Fruit fly (Drosophila melanogaster) whole organism, embryonic: ENCODE results near the gene Pop5.

ENCODE experiments used
- Atf-2 ChIP-seq: fragments of 200-800 bp; sonication (Bioruptor generic); optimal IDR thresholded peaks from 2 replicates; lab custom pipeline; 2016; ENCODE audit warnings: missing biosample characterization, missing genetic modification characterization
- CG10274 ChIP-seq: fragments of 200-800 bp; sonication (Bioruptor generic); optimal IDR thresholded peaks from 3 replicates; lab custom pipeline; 2017; ENCODE audit warnings: missing biosample characterization, mild to moderate bottlenecking, missing genetic modification characterization
- CG15011 ChIP-seq: fragments of 200-800 bp; sonication (Bioruptor generic); optimal IDR thresholded peaks from 3 replicates; lab custom pipeline; 2018; ENCODE audit warnings: missing biosample characterization, mild to moderate bottlenecking, missing genetic modification characterization
- CG2199 ChIP-seq: fragments of 200-800 bp; sonication (Bioruptor generic); IDR thresholded peaks from 3 replicates; pipeline ENCODE4 v1.3.6; 2022; ENCODE audit warnings: missing biosample characterization, missing genetic modification characterization
- CG2889 ChIP-seq: fragments of 200-800 bp; sonication (Bioruptor generic); IDR thresholded peaks from 3 replicates; pipeline ENCODE4 v1.3.6; 2022; ENCODE audit warnings: missing biosample characterization, missing genetic modification characterization
- CG31224 ChIP-seq: fragments of 200-800 bp; sonication (Bioruptor generic); IDR thresholded peaks from 2 replicates; pipeline ENCODE4 v1.3.6; 2022; ENCODE audit warnings: missing biosample characterization, missing genetic modification characterization
- CG31388 ChIP-seq: fragments of 200-800 bp; sonication (Bioruptor generic); optimal IDR thresholded peaks from 2 replicates; lab custom pipeline; 2016; ENCODE audit warnings: missing biosample characterization, missing genetic modification characterization
- CG32532 ChIP-seq: fragments of 200-800 bp; sonication (Bioruptor generic); IDR thresholded peaks from 2 replicates; pipeline ENCODE4 v1.3.6; 2022; ENCODE audit warnings: missing biosample characterization, missing genetic modification characterization
- CG4617 ChIP-seq: fragments of 200-800 bp; sonication (Bioruptor generic); optimal IDR thresholded peaks from 3 replicates; lab custom pipeline; 2016; ENCODE audit warnings: missing biosample characterization, missing genetic modification characterization, borderline replicate concordance
- CG9797 ChIP-seq: fragments of 200-800 bp; sonication (Bioruptor generic); optimal IDR thresholded peaks from 3 replicates; lab custom pipeline; 2018; ENCODE audit warnings: missing biosample characterization, mild to moderate bottlenecking, missing genetic modification characterization
- Dll ChIP-seq: fragments of 200-800 bp; sonication (Bioruptor generic); IDR thresholded peaks from 4 replicates; pipeline ENCODE4 v1.3.6; 2022; ENCODE audit warnings: missing biosample characterization, missing genetic modification characterization; ENCODE audit not compliant: partially characterized antibody
- Doc3 ChIP-seq: fragments of 200-800 bp; sonication (Bioruptor generic); IDR thresholded peaks from 3 replicates; pipeline ENCODE4 v1.3.6; 2022; ENCODE audit warnings: missing biosample characterization, missing genetic modification characterization; ENCODE audit not compliant: partially characterized antibody
- Dp ChIP-seq: fragments of 200-800 bp; sonication (Bioruptor generic); optimal IDR thresholded peaks from 2 replicates; lab custom pipeline; 2018; ENCODE audit warnings: missing biosample characterization, mild to moderate bottlenecking, missing genetic modification characterization, moderate library complexity
- Eip74EF ChIP-seq, 2 experiments: fragments of 200-800 bp in 1 of 2; fragments of >200 bp in 1 of 2; sonication (Bioruptor generic) in 1 of 2; optimal IDR thresholded peaks; 2 replicates each; lab custom pipeline; 2017 to 2019; ENCODE audit warnings: missing biosample characterization in 2 of 2, missing genetic modification characterization in 2 of 2, mild to moderate bottlenecking in 1 of 2, moderate library complexity in 1 of 2
- Gsc ChIP-seq: fragments of 200-800 bp; sonication (Bioruptor generic); IDR thresholded peaks from 2 replicates; pipeline ENCODE4 v1.3.6; 2022; ENCODE audit warnings: missing biosample characterization, missing genetic modification characterization
- Hmr ChIP-seq: fragments of 200-800 bp; sonication (Bioruptor generic); optimal IDR thresholded peaks from 3 replicates; lab custom pipeline; 2017; ENCODE audit warnings: mild to moderate bottlenecking, missing biosample characterization, missing genetic modification reagents, missing genetic modification characterization
- Hr39 ChIP-seq: fragments of >200 bp; optimal IDR thresholded peaks from 2 replicates; lab custom pipeline; 2017
- Lhr ChIP-seq: fragments of 200-800 bp; sonication (Bioruptor generic); optimal IDR thresholded peaks from 3 replicates; lab custom pipeline; 2017; ENCODE audit warnings: mild to moderate bottlenecking, missing biosample characterization, missing genetic modification reagents, missing genetic modification characterization
- Lpt ChIP-seq: fragments of >200 bp; optimal IDR thresholded peaks from 2 replicates; lab custom pipeline; 2018; ENCODE audit warnings: missing biosample characterization, missing genetic modification characterization
- MESR4 ChIP-seq: fragments of 200-800 bp; sonication (Bioruptor generic); optimal IDR thresholded peaks from 2 replicates; lab custom pipeline; 2018; ENCODE audit warnings: missing biosample characterization, mild to moderate bottlenecking, missing genetic modification characterization, moderate library complexity
- MTF-1 ChIP-seq: fragments of 200-800 bp; sonication (Bioruptor generic); optimal IDR thresholded peaks from 2 replicates; lab custom pipeline; 2018; ENCODE audit warnings: missing biosample characterization, mild to moderate bottlenecking, missing genetic modification characterization, borderline replicate concordance
- Mrtf ChIP-seq: fragments of 200-800 bp; sonication (Bioruptor generic); IDR thresholded peaks from 3 replicates; pipeline ENCODE4 v1.3.6; 2022; ENCODE audit warnings: missing biosample characterization, missing genetic modification characterization
- Myb ChIP-seq: fragments of 200-800 bp; sonication (Bioruptor generic); optimal IDR thresholded peaks from 2 replicates; lab custom pipeline; 2016; ENCODE audit warnings: missing biosample characterization, missing genetic modification characterization
- Ravus ChIP-seq: fragments of 200-800 bp; sonication (Bioruptor generic); IDR thresholded peaks from 2 replicates; pipeline ENCODE4 v1.3.6; 2022; ENCODE audit warnings: missing biosample characterization, missing genetic modification characterization
- Rfx ChIP-seq: fragments of 200-800 bp; sonication (Bioruptor generic); IDR thresholded peaks from 2 replicates; pipeline ENCODE4 v1.3.6; 2022; ENCODE audit warnings: missing biosample characterization, missing genetic modification characterization
- Six4 ChIP-seq: fragments of 200-800 bp; sonication (Bioruptor generic); optimal IDR thresholded peaks from 2 replicates; lab custom pipeline; 2016; ENCODE audit warnings: missing biosample characterization, missing genetic modification characterization
- Sry-β ChIP-seq: fragments of 200-800 bp; sonication (Bioruptor generic); optimal IDR thresholded peaks from 2 replicates; lab custom pipeline; 2018; ENCODE audit warnings: missing biosample characterization, mild to moderate bottlenecking, missing genetic modification characterization, moderate library complexity
- Stat92E ChIP-seq, 3 experiments: fragments of >200 bp in 2 of 3; fragments of 200-800 bp in 1 of 3; sonication (Bioruptor generic) in 1 of 3; optimal IDR thresholded peaks; 2 replicates each; lab custom pipeline; 2017 to 2019; ENCODE audit warnings: missing biosample characterization in 3 of 3, missing genetic modification characterization in 3 of 3, mild to moderate bottlenecking in 1 of 3, moderate library complexity in 1 of 3
- Trl ChIP-seq, 3 experiments: fragments of >200 bp in 2 of 3; fragments of 200-800 bp in 1 of 3; sonication (Bioruptor generic) in 1 of 3; optimal IDR thresholded peaks; 2 replicates in 1 of 3; 3 replicates in 2 of 3; lab custom pipeline; 2016 to 2017; ENCODE audit warnings: missing biosample characterization in 1 of 3, missing genetic modification characterization in 1 of 3
- Vsx1 ChIP-seq: fragments of 200-800 bp; sonication (Bioruptor generic); optimal IDR thresholded peaks from 2 replicates; lab custom pipeline; 2017; ENCODE audit warnings: missing biosample characterization, mild to moderate bottlenecking, missing genetic modification characterization, missing genetic modification reagents
- al ChIP-seq: fragments of 200-800 bp; sonication (Bioruptor generic); IDR thresholded peaks from 2 replicates; pipeline ENCODE4 v1.3.6; 2022; ENCODE audit warnings: missing biosample characterization, missing genetic modification characterization
- chinmo ChIP-seq: fragments of 200-800 bp; sonication (Bioruptor generic); IDR thresholded peaks from 4 replicates; pipeline ENCODE4 v1.3.6; 2022; ENCODE audit warnings: missing biosample characterization, missing genetic modification characterization; ENCODE audit not compliant: partially characterized antibody
- ci ChIP-seq: fragments of 200-800 bp; sonication (Bioruptor generic); IDR thresholded peaks from 3 replicates; pipeline ENCODE4 v1.3.6; 2022; ENCODE audit warnings: missing biosample characterization, missing genetic modification characterization
- exex ChIP-seq: fragments of 200-800 bp; sonication (Bioruptor generic); optimal IDR thresholded peaks from 4 replicates; lab custom pipeline; 2018; ENCODE audit warnings: missing biosample characterization, mild to moderate bottlenecking, missing genetic modification characterization, moderate library complexity
- eyg ChIP-seq: fragments of 200-800 bp; sonication (Bioruptor generic); optimal IDR thresholded peaks from 3 replicates; lab custom pipeline; 2016; ENCODE audit warnings: missing biosample characterization, missing genetic modification characterization
- grau ChIP-seq: fragments of 200-800 bp; optimal IDR thresholded peaks from 3 replicates; lab custom pipeline; 2019; ENCODE audit warnings: missing biosample characterization, mild to moderate bottlenecking, missing genetic modification characterization, moderate library complexity
- kah ChIP-seq: fragments of 200-800 bp; sonication (Bioruptor generic); optimal IDR thresholded peaks from 2 replicates; lab custom pipeline; 2018; ENCODE audit warnings: missing biosample characterization, mild to moderate bottlenecking, missing genetic modification characterization
- oc ChIP-seq: fragments of 200-800 bp; sonication (Bioruptor generic); optimal IDR thresholded peaks from 2 replicates; lab custom pipeline; 2018; ENCODE audit warnings: missing biosample characterization, mild to moderate bottlenecking, missing genetic modification characterization, moderate library complexity
- phol ChIP-seq: fragments of 200-800 bp; sonication (Bioruptor generic); optimal IDR thresholded peaks from 3 replicates; lab custom pipeline; 2018; ENCODE audit warnings: missing biosample characterization, mild to moderate bottlenecking, missing genetic modification characterization, moderate library complexity
- prd ChIP-seq, 3 experiments: fragments of >200 bp in 2 of 3; fragments of 200-800 bp in 1 of 3; sonication (Bioruptor generic) in 1 of 3; optimal IDR thresholded peaks in 2 of 3; IDR thresholded peaks in 1 of 3; 2 replicates in 2 of 3; 3 replicates in 1 of 3; pipeline versions ENCODE4 v1.3.6 to Lab custom; 2017 to 2022; ENCODE audit warnings: missing biosample characterization in 1 of 3, missing genetic modification characterization in 1 of 3
- pzg ChIP-seq: fragments of 200-800 bp; sonication (Bioruptor generic); optimal IDR thresholded peaks from 3 replicates; lab custom pipeline; 2018; ENCODE audit warnings: missing biosample characterization, mild to moderate bottlenecking, missing genetic modification characterization, moderate library complexity
- row ChIP-seq: fragments of 200-800 bp; sonication (Bioruptor generic); IDR thresholded peaks from 3 replicates; pipeline ENCODE4 v1.3.6; 2022; ENCODE audit warnings: missing biosample characterization, missing genetic modification characterization
- sc ChIP-seq, 3 experiments: fragments of >200 bp in 2 of 3; fragments of 200-800 bp in 1 of 3; sonication (Bioruptor generic) in 1 of 3; optimal IDR thresholded peaks; 2 replicates in 2 of 3; 3 replicates in 1 of 3; lab custom pipeline; 2017; ENCODE audit warnings: mild to moderate bottlenecking in 1 of 3, missing biosample characterization in 1 of 3, missing genetic modification characterization in 1 of 3, missing genetic modification reagents in 1 of 3
- sens ChIP-seq: fragments of 200-800 bp; sonication (Bioruptor generic); peaks from one replicate; lab custom pipeline; 2016; ENCODE audit warnings: missing biosample characterization, missing genetic modification characterization
- sens-2 ChIP-seq: fragments of 200-800 bp; sonication (Bioruptor generic); IDR thresholded peaks from 2 replicates; pipeline ENCODE4 v1.3.6; 2022; ENCODE audit warnings: missing biosample characterization, missing genetic modification characterization
- sim ChIP-seq: fragments of 200-800 bp; sonication (Bioruptor generic); IDR thresholded peaks from 2 replicates; pipeline ENCODE4 v1.3.6; 2022; ENCODE audit warnings: missing biosample characterization, missing genetic modification characterization
- tap ChIP-seq: fragments of 200-800 bp; optimal IDR thresholded peaks from 3 replicates; lab custom pipeline; 2019; ENCODE audit warnings: missing biosample characterization, mild to moderate bottlenecking, missing genetic modification characterization, moderate library complexity
- toy ChIP-seq: fragments of 200-800 bp; sonication (Bioruptor generic); IDR thresholded peaks from 2 replicates; pipeline ENCODE4 v1.3.6; 2022; ENCODE audit warnings: missing biosample characterization, missing genetic modification characterization
- zfh1 ChIP-seq: fragments of 200-800 bp; sonication (Bioruptor generic); IDR thresholded peaks from 3 replicates; pipeline ENCODE4 v1.3.6; 2022; ENCODE audit warnings: missing biosample characterization, missing genetic modification characterization

Pop5 gene

dm6 chr3L:17008911-17009364, 35.9 kb downstream of the Pop5 start (continued):
- TF ChIP-seq Mrtf (no peak), Vsx1 (GFP tag; lab: Kevin White, UChicago) (peak; percentile 54), MTF-1 (GFP tag; lab: Kevin White, UChicago) (no peak), oc (tag; lab: Kevin White, UChicago) (no peak), al (peak; percentile 11; the same call in 1 of the 2 replicates), pzg (GFP tag; lab: Kevin White, UChicago) (no peak), Lpt (GFP tag; lab: Kevin White, UChicago) (no peak), sens-2 (GFP tag; lab: Robert Waterston, UW) (peak; percentile 32; the same call in 1 of the 2 replicates), Rfx (GFP tag; lab: Robert Waterston, UW) (peak; percentile 26; the same call in 1 of the 2 replicates), Eip74EF (GFP tag; optimal IDR thresholded peaks at IDR 0.05; lab: Kevin White, UChicago) (no peak), Myb (no peak), Sry-β (GFP tag; lab: Kevin White, UChicago) (no peak), Stat92E (GFP tag; optimal IDR thresholded peaks at IDR 0.05; lab: Kevin White, UChicago) (no peak), MESR4 (GFP tag; lab: Kevin White, UChicago) (no peak), CG4617 (GFP tag; lab: Kevin White, UChicago) (no peak), Doc3 (GFP tag; lab: Robert Waterston, UW) (no peak), CG10274 (no peak), Six4 (GFP tag; lab: Kevin White, UChicago) (no peak), exex (tag; lab: Kevin White, UChicago) (peak; percentile 84), Hmr (peak; percentile 14), Atf-2 (GFP tag; lab: Kevin White, UChicago) (no peak), Trl (optimal IDR thresholded peaks at IDR 0.05; lab: Kevin White, UChicago) (no peak), Trl (GFP tag; optimal IDR thresholded peaks at IDR 0.05; lab: Kevin White, UChicago) (no peak), kah (GFP tag; lab: Kevin White, UChicago) (no peak), zfh1 (GFP tag; lab: Robert Waterston, UW) (no peak), chinmo (GFP tag; lab: Robert Waterston, UW) (0 out of 4 replicates have a peak, but pooled peaks have one; percentile 6), CG2889 (GFP tag; lab: Robert Waterston, UW) (no peak), CG15011 (no peak), Lhr (GFP tag; lab: Kevin White, UChicago) (no peak), ci (GFP tag; lab: Robert Waterston, UW) (no peak), CG9797 (GFP tag; lab: Kevin White, UChicago) (no peak), Ravus (GFP tag; lab: Robert Waterston, UW) (no peak), CG2199 (GFP tag; lab: Robert Waterston, UW) (0 out of 3 replicates have a peak, but pooled peaks have one; percentile 54), Gsc (GFP tag; lab: Robert Waterston, UW) (no peak), toy (GFP tag; lab: Robert Waterston, UW) (no peak), Hr39 (lab: Kevin White, UChicago) (no peak), sens (GFP tag; lab: Kevin White, UChicago) (peak; percentile 35), CG31388 (GFP tag; lab: Kevin White, UChicago) (no peak), Dll (0 out of 4 replicates have a peak, but pooled peaks have one; percentile 21), Dp (GFP tag; lab: Kevin White, UChicago) (no peak), eyg (GFP tag; lab: Kevin White, UChicago) (no peak), prd (optimal IDR thresholded peaks at IDR 0.05; lab: Kevin White, UChicago) (no peak), prd (GFP tag; IDR thresholded peaks at IDR 0.05; lab: Robert Waterston, UW) (no peak), sc (optimal IDR thresholded peaks at IDR 0.05; lab: Kevin White, UChicago) (no peak), sc (GFP tag; optimal IDR thresholded peaks at IDR 0.05; lab: Kevin White, UChicago) (no peak), CG32532 (GFP tag; lab: Robert Waterston, UW) (peak; percentile 55; the same call in 1 of the 2 replicates), tap (tag; lab: Kevin White, UChicago) (no peak), grau (tag; lab: Kevin White, UChicago) (no peak), row (GFP tag; lab: Robert Waterston, UW) (no peak), sim (GFP tag; lab: Robert Waterston, UW) (no peak), phol (tag; lab: Kevin White, UChicago) (no peak), CG31224 (GFP tag; lab: Robert Waterston, UW) (no peak; the same call in 1 of the 2 replicates)
